Fruit fly (Drosophila melanogaster): ENCODE measurements around the gene Dhc16F.

Gene Dhc16F

DNA sequence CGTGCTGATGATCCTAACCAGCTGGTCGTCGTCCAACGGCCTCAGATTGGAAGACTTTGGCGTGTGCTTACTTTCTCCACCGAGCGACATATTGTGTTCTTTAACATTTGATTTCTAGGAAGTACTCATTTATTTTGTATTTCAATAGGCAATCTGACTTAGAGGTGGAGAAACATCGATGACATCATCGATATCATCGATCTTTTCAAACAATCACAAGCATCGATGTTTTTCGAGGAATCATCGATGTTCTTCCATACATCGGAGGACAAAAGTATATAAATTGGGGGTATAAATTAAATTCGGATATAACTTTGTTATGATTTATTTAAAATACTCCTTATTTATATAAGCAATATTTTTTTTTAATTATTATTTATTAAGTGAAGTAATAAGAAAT lies 26.1 kb downstream of the Dhc16F start, which contains the start of gene Swt1 (continued):
- TF ChIP-seq croc (GFP tag; conservative IDR thresholded peaks at IDR 0.05) (no peak), Stat92E (GFP tag; optimal IDR thresholded peaks at IDR 0.05) (no peak)

DNA sequence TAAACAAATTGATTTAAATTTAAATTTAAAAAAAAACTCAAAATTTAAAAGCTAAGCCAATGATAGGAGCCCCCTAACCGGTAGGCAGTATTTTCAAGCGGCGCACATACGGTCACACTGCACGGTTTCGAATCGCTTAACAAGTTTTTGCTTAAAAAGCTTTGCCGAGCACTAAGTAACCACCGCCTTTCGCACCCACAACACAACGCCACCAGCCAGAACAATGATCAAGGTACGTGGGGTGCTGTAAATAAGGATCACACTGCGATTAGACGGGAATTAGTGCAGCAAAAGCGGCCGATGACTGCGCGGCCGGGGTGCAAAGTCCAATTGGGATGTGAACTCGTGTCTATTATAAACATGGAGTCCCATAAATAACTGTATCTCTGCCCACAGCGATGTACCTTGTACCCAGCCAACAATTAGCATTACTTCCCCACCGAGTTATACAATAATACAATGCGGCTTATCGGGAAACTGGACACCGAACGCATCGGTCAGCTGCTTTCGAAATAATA lies 26.9 kb downstream of the Dhc16F start, which contains the start of gene scu:
Gene scu, plus strand, starts transcription at position 101 of the 518 bp plus-strand sequence.
- TF ChIP-seq Nf-YB (GFP tag; optimal IDR thresholded peaks at IDR 0.05) (no peak), Chrac-16 (GFP tag; optimal IDR thresholded peaks at IDR 0.05) (no peak), p53 (GFP tag; optimal IDR thresholded peaks at IDR 0.05) (no peak), ttk (GFP tag; IDR thresholded peaks at IDR 0.05) (no peak), dysf (GFP tag; IDR thresholded peaks at IDR 0.05) (no peak), CG2712 (tag; optimal IDR thresholded peaks at IDR 0.05) (no peak), ato (GFP tag; IDR thresholded peaks at IDR 0.05; ENCODE audit: partially characterized antibody) (no peak), CG7987 (GFP tag; optimal IDR thresholded peaks at IDR 0.05) (no peak), Abd-B (GFP tag; optimal IDR thresholded peaks at IDR 0.05) (no peak), ham (GFP tag; IDR thresholded peaks at IDR 0.05) (no peak), CG34422 (GFP tag; IDR thresholded peaks at IDR 0.05) (no peak), Ravus (GFP tag; IDR thresholded peaks at IDR 0.05) (no peak), E2f1 (GFP tag; IDR thresholded peaks at IDR 0.05) (no peak), al (GFP tag; IDR thresholded peaks at IDR 0.05) (no peak), CG32767 (GFP tag; IDR thresholded peaks at IDR 0.05) (no peak), CG13287 (GFP tag; IDR thresholded peaks at IDR 0.05; ENCODE audit: partially characterized antibody) (0 out of 2 replicates have a peak, but pooled peaks have one; percentile 5), row (GFP tag; IDR thresholded peaks at IDR 0.05) (peak; percentile 60; the same call in 2 of the 3 replicates), Ptx1 (GFP tag; IDR thresholded peaks at IDR 0.05) (no peak), pb (GFP tag; optimal IDR thresholded peaks at IDR 0.05) (no peak), D19A (tag; optimal IDR thresholded peaks at IDR 0.05) (no peak), D (optimal IDR thresholded peaks at IDR 0.05) (no peak), D (GFP tag; optimal IDR thresholded peaks at IDR 0.05) (no peak), CG17328 (GFP tag; IDR thresholded peaks at IDR 0.05) (no peak), CG1233 (GFP tag; optimal IDR thresholded peaks at IDR 0.05) (no peak), slbo (GFP tag; IDR thresholded peaks at IDR 0.05) (no peak), CG16813 (GFP tag; IDR thresholded peaks at IDR 0.05; ENCODE audit: partially characterized antibody) (no peak), phol (tag; optimal IDR thresholded peaks at IDR 0.05) (no peak), nerfin-1 (tag; optimal IDR thresholded peaks at IDR 0.05) (no peak), schlank (tag; optimal IDR thresholded peaks at IDR 0.05) (no peak), en (GFP tag; optimal IDR thresholded peaks at IDR 0.05) (no peak), wor (GFP tag; IDR thresholded peaks at IDR 0.05) (no peak), ind (GFP tag; optimal IDR thresholded peaks at IDR 0.05) (no peak), CG17829 (tag; optimal IDR thresholded peaks at IDR 0.05) (no peak), mirr (GFP tag; optimal IDR thresholded peaks at IDR 0.05) (peak; percentile 50), CG15479 (GFP tag; optimal IDR thresholded peaks at IDR 0.05) (no peak), aop (GFP tag; IDR thresholded peaks at IDR 0.05) (no peak), CG32772 (GFP tag; IDR thresholded peaks at IDR 0.05) (no peak), bsh (GFP tag; optimal IDR thresholded peaks at IDR 0.05) (peak in 1 of 2 experiments; percentile 90), CG9797 (GFP tag; optimal IDR thresholded peaks at IDR 0.05) (peak; percentile 40), run (tag; optimal IDR thresholded peaks at IDR 0.05) (no peak), repo (GFP tag; optimal IDR thresholded peaks at IDR 0.05) (no peak), CG2120 (GFP tag; optimal IDR thresholded peaks at IDR 0.05) (no peak), NC2α (GFP tag; optimal IDR thresholded peaks at IDR 0.05) (no peak), gem (tag; optimal IDR thresholded peaks at IDR 0.05) (no peak), gsb (GFP tag; IDR thresholded peaks at IDR 0.05) (no peak), pzg (GFP tag; optimal IDR thresholded peaks at IDR 0.05) (peak; percentile 30), dimm (GFP tag; IDR thresholded peaks at IDR 0.05) (no peak), CG10979 (tag; optimal IDR thresholded peaks at IDR 0.05) (no peak)
